Worm (Caenorhabditis elegans): Measurements from ENCODE around the gene pqe-1.

ce11 chrIII:5274250-5274649 is 36.8 kb upstream of the pqe-1 start:
- TF ChIP-seq mep-1 (tag; optimal IDR thresholded peaks at IDR 0.05) (no peak), nhr-77 (tag; optimal IDR thresholded peaks at IDR 0.05) (no peak), skn-1 (tag; optimal IDR thresholded peaks at IDR 0.05) (no peak), unc-62 (GFP tag; optimal IDR thresholded peaks at IDR 0.05 in 1 of 2) (no peak), unc-62 (tag; optimal IDR thresholded peaks at IDR 0.05) (no peak), lsy-2 (tag; optimal IDR thresholded peaks at IDR 0.05) (no peak)

Data from whole organism, L4 larva.